Fruit fly (Drosophila melanogaster): Measurements from ENCODE around the gene robo3.
A peak's percentile ranks its signal among the peaks of the same experiment; 100 is the strongest.

Gene robo3

dm6 chr2L:1256039-1256438 lies at the start of gene robo3:
robo3 (plus strand) TSS chr2L:1256417.
- TF ChIP-seq usp (GFP tag; optimal IDR thresholded peaks at IDR 0.05) (no peak), CG8478 (optimal IDR thresholded peaks at IDR 0.05) (no peak), pan (optimal IDR thresholded peaks at IDR 0.05) (no peak)

- TF ChIP-seq usp (GFP tag; optimal IDR thresholded peaks at IDR 0.05) (no peak), psq (optimal IDR thresholded peaks at IDR 0.05) (no peak), EcR (GFP tag; optimal IDR thresholded peaks at IDR 0.05) (no peak), Dll (optimal IDR thresholded peaks at IDR 0.05) (no peak)
Observed at dm6 chr2L:1207432-1207831, 48.8 kb upstream of the robo3 start.

- no peak for TF ChIP-seq psq (optimal IDR thresholded peaks at IDR 0.05)
Observed at dm6 chr2L:1211528-1211927, 44.7 kb upstream of the robo3 start.

- no peak for TF ChIP-seq EcR (GFP tag; optimal IDR thresholded peaks at IDR 0.05)
- no peak for TF ChIP-seq usp (GFP tag; optimal IDR thresholded peaks at IDR 0.05)
- no peak for TF ChIP-seq pan (optimal IDR thresholded peaks at IDR 0.05)
- TF ChIP-seq CG8478 (optimal IDR thresholded peaks at IDR 0.05) = no peak
- no peak for TF ChIP-seq Dll (optimal IDR thresholded peaks at IDR 0.05)
- no peak for TF ChIP-seq psq (optimal IDR thresholded peaks at IDR 0.05)
Observed at dm6 chr2L:1213587-1213986, 42.6 kb upstream of the robo3 start.

- TF ChIP-seq EcR (GFP tag; optimal IDR thresholded peaks at IDR 0.05) (no peak), CG8478 (optimal IDR thresholded peaks at IDR 0.05) (no peak), psq (optimal IDR thresholded peaks at IDR 0.05) (no peak), pan (optimal IDR thresholded peaks at IDR 0.05) (no peak), usp (GFP tag; optimal IDR thresholded peaks at IDR 0.05) (no peak), Dll (optimal IDR thresholded peaks at IDR 0.05) (no peak)
Observed at dm6 chr2L:1214465-1214864, 41.8 kb upstream of the robo3 start.

- TF ChIP-seq pan (optimal IDR thresholded peaks at IDR 0.05) = no peak
- no peak for TF ChIP-seq EcR (GFP tag; optimal IDR thresholded peaks at IDR 0.05)
- TF ChIP-seq psq (optimal IDR thresholded peaks at IDR 0.05) = no peak
- TF ChIP-seq usp (GFP tag; optimal IDR thresholded peaks at IDR 0.05) = no peak
- no peak for TF ChIP-seq CG8478 (optimal IDR thresholded peaks at IDR 0.05)
- no peak for TF ChIP-seq Dll (optimal IDR thresholded peaks at IDR 0.05)
Observed at dm6 chr2L:1217033-1217612, 39.1 kb upstream of the robo3 start.

dm6 chr2L:1217892-1218473 lies 38.2 kb upstream of the robo3 start:
- TF ChIP-seq EcR (GFP tag; optimal IDR thresholded peaks at IDR 0.05) (no peak), pan (optimal IDR thresholded peaks at IDR 0.05) (peak; percentile 62)

dm6 chr2L:1218475-1218874 lies 37.7 kb upstream of the robo3 start:
- TF ChIP-seq CG8478 (optimal IDR thresholded peaks at IDR 0.05) (no peak), pan (optimal IDR thresholded peaks at IDR 0.05) (no peak)

- TF ChIP-seq psq (optimal IDR thresholded peaks at IDR 0.05) (no peak), usp (GFP tag; optimal IDR thresholded peaks at IDR 0.05) (no peak), CG8478 (optimal IDR thresholded peaks at IDR 0.05) (no peak), Dll (optimal IDR thresholded peaks at IDR 0.05) (no peak)
Observed at dm6 chr2L:1218993-1219392, 37.2 kb upstream of the robo3 start, which contains the start of gene CG42329. CG42329 (plus strand) TSS chr2L:1219293.

dm6 chr2L:1230691-1231090 lies 25.5 kb upstream of the robo3 start:
- TF ChIP-seq usp (GFP tag; optimal IDR thresholded peaks at IDR 0.05) (no peak), EcR (GFP tag; optimal IDR thresholded peaks at IDR 0.05) (no peak), Dll (optimal IDR thresholded peaks at IDR 0.05) (no peak), CG8478 (optimal IDR thresholded peaks at IDR 0.05) (no peak), psq (optimal IDR thresholded peaks at IDR 0.05) (no peak), pan (optimal IDR thresholded peaks at IDR 0.05) (no peak)

- TF ChIP-seq CG8478 (optimal IDR thresholded peaks at IDR 0.05) (no peak), Dll (optimal IDR thresholded peaks at IDR 0.05) (no peak), pan (optimal IDR thresholded peaks at IDR 0.05) (no peak), EcR (GFP tag; optimal IDR thresholded peaks at IDR 0.05) (no peak), usp (GFP tag; optimal IDR thresholded peaks at IDR 0.05) (no peak), psq (optimal IDR thresholded peaks at IDR 0.05) (no peak)
Observed at dm6 chr2L:1239736-1240135, 16.5 kb upstream of the robo3 start, which contains the start of gene CG5397. CG5397 (plus strand) TSS chr2L:1240036.

dm6 chr2L:1253235-1253634 lies 3.0 kb upstream of the robo3 start:
- TF ChIP-seq Dll (optimal IDR thresholded peaks at IDR 0.05) = no peak
- no peak for TF ChIP-seq CG8478 (optimal IDR thresholded peaks at IDR 0.05)
- TF ChIP-seq EcR (GFP tag; optimal IDR thresholded peaks at IDR 0.05) = no peak
- TF ChIP-seq pan (optimal IDR thresholded peaks at IDR 0.05) = no peak
- TF ChIP-seq psq (optimal IDR thresholded peaks at IDR 0.05) = no peak
- TF ChIP-seq usp (GFP tag; optimal IDR thresholded peaks at IDR 0.05) = no peak

dm6 chr2L:1262684-1263083 lies 6.5 kb downstream of the robo3 start:
- TF ChIP-seq Dll (optimal IDR thresholded peaks at IDR 0.05) = no peak
- no peak for TF ChIP-seq pan (optimal IDR thresholded peaks at IDR 0.05)
- no peak for TF ChIP-seq psq (optimal IDR thresholded peaks at IDR 0.05)
- TF ChIP-seq EcR (GFP tag; optimal IDR thresholded peaks at IDR 0.05) = no peak
- TF ChIP-seq usp (GFP tag; optimal IDR thresholded peaks at IDR 0.05) = no peak
- no peak for TF ChIP-seq CG8478 (optimal IDR thresholded peaks at IDR 0.05)
